Worm (Caenorhabditis elegans): ENCODE measurements around the gene F25B5.6.
A peak's percentile ranks its signal among the peaks of the same experiment; 100 is the strongest.

F25B5.6 gene

DNA sequence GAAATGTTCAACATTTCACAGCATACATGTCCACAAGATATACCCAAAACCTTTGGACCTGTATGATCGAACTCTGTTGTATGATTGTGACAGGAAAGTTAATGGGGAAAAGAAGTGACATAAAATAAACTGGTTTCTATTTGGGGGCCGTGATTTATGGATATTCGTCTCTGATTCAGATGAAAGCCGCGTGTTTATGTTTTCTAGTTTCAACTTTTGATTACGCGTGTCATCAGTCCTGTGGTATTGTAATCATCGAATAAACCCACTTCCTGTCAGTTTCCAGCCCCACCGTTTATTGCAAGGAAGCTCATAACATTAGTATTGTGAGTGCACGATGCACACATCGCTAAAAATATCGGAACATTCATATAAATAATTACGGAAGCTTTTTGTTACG, 26.3 kb downstream of the F25B5.6 start (continued):
- TF ChIP-seq nhr-90 (tag; optimal IDR thresholded peaks at IDR 0.05; ENCODE audit: poor library complexity) (peak; percentile 65), fos-1 (tag; optimal IDR thresholded peaks at IDR 0.05) (no peak), lir-3 (tag; optimal IDR thresholded peaks at IDR 0.05; ENCODE audit: poor library complexity) (peak; percentile 5), tlp-1 (tag; optimal IDR thresholded peaks at IDR 0.05) (no peak), efl-3 (GFP tag; optimal IDR thresholded peaks at IDR 0.05) (no peak), unc-98 (GFP tag; IDR thresholded peaks at IDR 0.05) (no peak)

DNA sequence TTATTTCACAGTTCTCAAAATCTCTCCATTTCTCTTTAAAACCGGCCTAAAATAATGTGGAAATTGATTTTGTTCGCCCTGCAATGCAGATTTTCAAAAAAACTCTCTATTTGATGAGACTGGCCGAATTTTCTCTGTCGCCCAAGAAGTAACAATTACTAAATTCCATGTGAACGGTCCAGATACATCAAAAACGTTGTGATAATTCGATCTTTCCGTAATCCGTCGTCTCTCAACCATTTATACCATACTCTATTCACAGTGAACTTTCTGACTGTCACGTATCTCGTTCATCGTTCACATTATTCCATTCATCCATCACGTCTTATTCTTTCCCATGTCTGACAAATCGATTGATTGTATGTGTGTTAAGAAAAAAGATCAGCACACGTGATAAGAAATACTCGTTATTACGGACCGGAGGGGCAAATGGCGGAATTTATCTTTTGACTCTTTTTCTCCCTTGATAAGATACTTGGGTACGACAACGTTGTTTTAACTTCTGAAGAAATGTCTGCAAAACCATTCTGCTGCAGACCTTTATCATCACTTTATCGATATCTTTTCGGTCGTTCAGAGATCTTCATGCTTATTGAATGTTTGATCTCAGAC, 27.4 kb downstream of the F25B5.6 start:
- TF ChIP-seq fkh-4 (tag; optimal IDR thresholded peaks at IDR 0.05; ENCODE audit: borderline replicate concordance) (no peak), unc-30 (tag; optimal IDR thresholded peaks at IDR 0.05) (no peak), mab-9 (GFP tag; IDR thresholded peaks at IDR 0.05) (no peak), lin-39 (tag; optimal IDR thresholded peaks at IDR 0.05) (no peak), nhr-84 (tag; optimal IDR thresholded peaks at IDR 0.05) (no peak), F16B12.6 (tag; optimal IDR thresholded peaks at IDR 0.05) (no peak), ceh-82 (tag; optimal IDR thresholded peaks at IDR 0.05) (no peak), efl-3 (GFP tag; optimal IDR thresholded peaks at IDR 0.05) (no peak), elt-3 (tag; optimal IDR thresholded peaks at IDR 0.05) (peak; percentile 42 to 96 (median 93)), dpl-1 (GFP tag; optimal IDR thresholded peaks at IDR 0.05) (peak in 1 of 3 experiments; percentile 0), pag-3 (tag; optimal IDR thresholded peaks at IDR 0.05; ENCODE audit: borderline replicate concordance, insufficient read depth) (no peak), blmp-1 (tag; optimal IDR thresholded peaks at IDR 0.05) (peak; percentile 59), ztf-11 (tag; optimal IDR thresholded peaks at IDR 0.05) (no peak), dsc-1 (tag; optimal IDR thresholded peaks at IDR 0.05) (no peak), unc-86 (tag; optimal IDR thresholded peaks at IDR 0.05) (no peak), Y116A8C.19 (tag; optimal IDR thresholded peaks at IDR 0.05; ENCODE audit: borderline replicate concordance) (no peak), lin-15B (tag; optimal IDR thresholded peaks at IDR 0.05) (no peak), lin-14 (GFP tag; optimal IDR thresholded peaks at IDR 0.05) (peak; percentile 66), nhr-11 (tag; optimal IDR thresholded peaks at IDR 0.05) (no peak), sup-37 (GFP tag; optimal IDR thresholded peaks at IDR 0.05) (no peak), pqm-1 (tag; optimal IDR thresholded peaks at IDR 0.05) (no peak), isw-1 (GFP tag; IDR thresholded peaks at IDR 0.05) (no peak), C16A3.4 (tag; optimal IDR thresholded peaks at IDR 0.05) (no peak), nhr-71 (tag; optimal IDR thresholded peaks at IDR 0.05) (peak; percentile 76), ztf-4 (tag; optimal IDR thresholded peaks at IDR 0.05) (peak; percentile 7), mdl-1 (tag; optimal IDR thresholded peaks at IDR 0.05) (peak in 1 of 2 experiments; percentile 67), irx-1 (tag; optimal IDR thresholded peaks at IDR 0.05) (no peak), hlh-4 (tag; optimal IDR thresholded peaks at IDR 0.05) (no peak), fos-1 (tag; optimal IDR thresholded peaks at IDR 0.05) (no peak), sox-4 (tag; optimal IDR thresholded peaks at IDR 0.05) (no peak), nhr-90 (tag; optimal IDR thresholded peaks at IDR 0.05; ENCODE audit: poor library complexity) (peak; percentile 63), ceh-63 (GFP tag; optimal IDR thresholded peaks at IDR 0.05) (no peak), lin-13 (GFP tag; optimal IDR thresholded peaks at IDR 0.05) (no peak), lir-3 (tag; optimal IDR thresholded peaks at IDR 0.05; ENCODE audit: poor library complexity) (no peak), lsy-2 (tag; optimal IDR thresholded peaks at IDR 0.05) (no peak), swsn-7 (tag; optimal IDR thresholded peaks at IDR 0.05) (no peak), unc-98 (GFP tag; IDR thresholded peaks at IDR 0.05) (no peak), egl-27 (tag; optimal IDR thresholded peaks at IDR 0.05) (no peak), nhr-237 (tag; optimal IDR thresholded peaks at IDR 0.05) (no peak), aha-1 (tag; optimal IDR thresholded peaks at IDR 0.05) (no peak), lin-35 (GFP tag; optimal IDR thresholded peaks at IDR 0.05) (peak in 1 of 2 experiments; percentile 48), aly-2 (tag; optimal IDR thresholded peaks at IDR 0.05) (no peak), mef-2 (tag; optimal IDR thresholded peaks at IDR 0.05) (no peak), ets-5 (GFP tag; IDR thresholded peaks at IDR 0.05) (no peak), hlh-17 (GFP tag; optimal IDR thresholded peaks at IDR 0.05; ENCODE audit: borderline replicate concordance) (no peak), unc-130 (tag; optimal IDR thresholded peaks at IDR 0.05) (no peak), hpl-2 (GFP tag; optimal IDR thresholded peaks at IDR 0.05) (no peak), ceh-88 (GFP tag; IDR thresholded peaks at IDR 0.05) (no peak)
